Fruit fly (Drosophila melanogaster) whole organism, prepupa: ENCODE data around the gene Lcp65Ac.

Experiments
- Blimp-1 ChIP-seq: fragments of 200-800 bp; sonication (Bioruptor generic); optimal IDR thresholded peaks from 3 replicates; lab custom pipeline; 2017; ENCODE audit warnings: missing biosample characterization, missing genetic modification characterization, mild to moderate bottlenecking, moderate library complexity, missing genetic modification reagents
- CG10669 ChIP-seq: fragments of 200-800 bp; sonication (Bioruptor generic); optimal IDR thresholded peaks from 3 replicates; lab custom pipeline; 2018; ENCODE audit warnings: missing biosample characterization, mild to moderate bottlenecking, missing genetic modification characterization, moderate library complexity
- CG11294 ChIP-seq: fragments of 200-800 bp; sonication (Bioruptor generic); IDR thresholded peaks from 2 replicates; pipeline ENCODE4 v1.3.6; 2022; ENCODE audit warnings: missing biosample characterization, missing genetic modification characterization
- CG11762 ChIP-seq: fragments of 200-800 bp; sonication (Bioruptor generic); optimal IDR thresholded peaks from 3 replicates; lab custom pipeline; 2016; ENCODE audit warnings: missing biosample characterization, missing genetic modification characterization; ENCODE audit not compliant: insufficient read depth
- CG11902 ChIP-seq: fragments of 200-800 bp; sonication (Bioruptor generic); optimal IDR thresholded peaks from 3 replicates; lab custom pipeline; 2016; ENCODE audit warnings: missing biosample characterization, missing genetic modification characterization
- CG15336 ChIP-seq: fragments of 200-800 bp; sonication (Bioruptor generic); IDR thresholded peaks from 2 replicates; pipeline ENCODE4 v1.3.6; 2022; ENCODE audit warnings: missing biosample characterization, missing genetic modification characterization
- CG1621 ChIP-seq: fragments of 200-800 bp; sonication (Bioruptor generic); optimal IDR thresholded peaks from 3 replicates; lab custom pipeline; 2018; ENCODE audit warnings: missing biosample characterization, mild to moderate bottlenecking, missing genetic modification characterization
- CG3032 ChIP-seq: fragments of 200-800 bp; optimal IDR thresholded peaks from 2 replicates; lab custom pipeline; 2019; ENCODE audit warnings: missing biosample characterization, mild to moderate bottlenecking, missing genetic modification characterization, moderate library complexity
- CG31627 ChIP-seq: fragments of 200-800 bp; sonication (Bioruptor generic); optimal IDR thresholded peaks from 3 replicates; lab custom pipeline; 2016; ENCODE audit warnings: missing biosample characterization, missing genetic modification characterization
- CG32006 ChIP-seq: fragments of 200-800 bp; sonication (Bioruptor generic); optimal IDR thresholded peaks from 3 replicates; lab custom pipeline; 2017; ENCODE audit warnings: missing biosample characterization, mild to moderate bottlenecking, missing genetic modification characterization
- CG34406 ChIP-seq: fragments of 200-800 bp; sonication (Bioruptor generic); optimal IDR thresholded peaks from 3 replicates; lab custom pipeline; 2016; ENCODE audit warnings: missing biosample characterization, missing genetic modification characterization
- CG3919 ChIP-seq: fragments of 200-800 bp; sonication (Bioruptor generic); optimal IDR thresholded peaks from 3 replicates; lab custom pipeline; 2016; ENCODE audit warnings: missing biosample characterization, missing genetic modification characterization
- CG6276 ChIP-seq: fragments of 200-800 bp; sonication (Bioruptor generic); optimal IDR thresholded peaks from 2 replicates; lab custom pipeline; 2017; ENCODE audit warnings: missing biosample characterization, mild to moderate bottlenecking, missing genetic modification characterization
- CG6854 ChIP-seq: fragments of 200-800 bp; sonication (Bioruptor generic); optimal IDR thresholded peaks from 2 replicates; lab custom pipeline; 2017; ENCODE audit warnings: missing biosample characterization, mild to moderate bottlenecking, missing genetic modification characterization
- CG7368 ChIP-seq: fragments of 200-800 bp; sonication (Bioruptor generic); optimal IDR thresholded peaks from 3 replicates; lab custom pipeline; 2016; ENCODE audit warnings: missing biosample characterization, missing genetic modification characterization
- CG8119 ChIP-seq: fragments of 200-800 bp; sonication (Bioruptor generic); IDR thresholded peaks from 3 replicates; pipeline ENCODE4 v1.3.6; 2022; ENCODE audit warnings: missing biosample characterization, missing genetic modification characterization
- CG8632 ChIP-seq: fragments of 200-800 bp; sonication (Bioruptor generic); optimal IDR thresholded peaks from 3 replicates; lab custom pipeline; 2016; ENCODE audit warnings: missing biosample characterization, missing genetic modification characterization
- Eip93F ChIP-seq: fragments of 200-800 bp; sonication (Bioruptor generic); optimal IDR thresholded peaks from 2 replicates; lab custom pipeline; 2016; ENCODE audit warnings: missing biosample characterization, mild to moderate bottlenecking, missing genetic modification characterization
- Ets21C ChIP-seq: fragments of 200-800 bp; sonication (Bioruptor generic); optimal IDR thresholded peaks from 3 replicates; lab custom pipeline; 2016; ENCODE audit warnings: missing biosample characterization, missing genetic modification characterization
- Lpt ChIP-seq: fragments of 200-800 bp; sonication (Bioruptor generic); optimal IDR thresholded peaks from 3 replicates; lab custom pipeline; 2016; ENCODE audit warnings: missing biosample characterization, missing genetic modification characterization
- OdsH ChIP-seq: fragments of 200-800 bp; sonication (Bioruptor generic); optimal IDR thresholded peaks from 3 replicates; lab custom pipeline; 2016; ENCODE audit warnings: missing biosample characterization, missing genetic modification characterization
- Smox ChIP-seq: fragments of 200-800 bp; sonication (Bioruptor generic); optimal IDR thresholded peaks from 3 replicates; lab custom pipeline; 2016; ENCODE audit warnings: missing biosample characterization, missing genetic modification characterization
- Sox15 ChIP-seq: fragments of 200-800 bp; sonication (Bioruptor generic); optimal IDR thresholded peaks from 3 replicates; lab custom pipeline; 2016; ENCODE audit warnings: missing biosample characterization, missing genetic modification characterization
- achi ChIP-seq: fragments of 200-800 bp; sonication (Bioruptor generic); optimal IDR thresholded peaks from 3 replicates; lab custom pipeline; 2016; ENCODE audit warnings: missing biosample characterization, missing genetic modification characterization
- cyc ChIP-seq: fragments of 200-800 bp; sonication (Bioruptor generic); optimal IDR thresholded peaks from 3 replicates; lab custom pipeline; 2016; ENCODE audit warnings: missing biosample characterization, missing genetic modification characterization
- dac ChIP-seq: fragments of 200-800 bp; sonication (Bioruptor generic); optimal IDR thresholded peaks from 2 replicates; lab custom pipeline; 2017; ENCODE audit warnings: missing biosample characterization, mild to moderate bottlenecking, missing genetic modification characterization
- dsx ChIP-seq: fragments of 200-800 bp; optimal IDR thresholded peaks from 3 replicates; lab custom pipeline; 2019; ENCODE audit warnings: missing biosample characterization, mild to moderate bottlenecking, missing genetic modification characterization, moderate library complexity; ENCODE audit not compliant: poor library complexity, severe bottlenecking
- fd85E ChIP-seq: fragments of 200-800 bp; sonication (Bioruptor generic); optimal IDR thresholded peaks from 3 replicates; lab custom pipeline; 2016; ENCODE audit warnings: missing biosample characterization, missing genetic modification characterization
- fkh ChIP-seq: fragments of 200-800 bp; sonication (Bioruptor generic); optimal IDR thresholded peaks from 3 replicates; lab custom pipeline; 2017; ENCODE audit warnings: missing biosample characterization, mild to moderate bottlenecking, missing genetic modification characterization, moderate library complexity
- salr ChIP-seq, 2 experiments: fragments of 200-800 bp; sonication (Bioruptor generic); optimal IDR thresholded peaks; 3 replicates each; lab custom pipeline; 2016 to 2018; ENCODE audit warnings: missing biosample characterization in 2 of 2, missing genetic modification characterization in 2 of 2, mild to moderate bottlenecking in 1 of 2
- svp ChIP-seq: fragments of 200-800 bp; sonication (Bioruptor generic); peaks from one replicate; lab custom pipeline; 2016; ENCODE audit warnings: missing biosample characterization, missing genetic modification characterization
- topi ChIP-seq: fragments of 200-800 bp; sonication (Bioruptor generic); optimal IDR thresholded peaks from 3 replicates; lab custom pipeline; 2016; ENCODE audit warnings: missing biosample characterization, missing genetic modification characterization
- vri ChIP-seq: fragments of 200-800 bp; sonication (Bioruptor generic); optimal IDR thresholded peaks from 3 replicates; lab custom pipeline; 2016; ENCODE audit warnings: missing biosample characterization, mild to moderate bottlenecking, missing genetic modification characterization

Lcp65Ac gene

dm6 chr3L:6192822-6193555 lies 48.4 kb downstream of the Lcp65Ac start, which contains the start of the genes Sf3b6 and Tnpo (continued):
- TF ChIP-seq CG3919 = no peak
- no peak for TF ChIP-seq CG1621
- TF ChIP-seq cyc (GFP tag; lab: Kevin White, UChicago) = peak; percentile 79
- no peak for TF ChIP-seq fkh (GFP tag; lab: Kevin White, UChicago)
- no peak for TF ChIP-seq CG34406 (GFP tag; lab: Kevin White, UChicago)
- TF ChIP-seq dsx (GFP tag; lab: Kevin White, UChicago) = no peak
- no peak; the same call in 1 of the 3 replicates for TF ChIP-seq CG8119 (GFP tag; lab: Robert Waterston, UW)
- peak; percentile 84 for TF ChIP-seq CG3032 (tag; lab: Kevin White, UChicago)
- peak; percentile 25 for TF ChIP-seq fd85E (GFP tag; lab: Kevin White, UChicago)
- TF ChIP-seq CG11762 (GFP tag; lab: Kevin White, UChicago) = peak; percentile 29
- no peak for TF ChIP-seq achi (GFP tag; lab: Kevin White, UChicago)
- no peak for TF ChIP-seq Blimp-1 (GFP tag; lab: Kevin White, UChicago)
- peak; percentile 59 for TF ChIP-seq CG15336
- peak; percentile 71; the same call in 1 of the 2 replicates for TF ChIP-seq CG11294 (GFP tag; lab: Robert Waterston, UW)
- peak; percentile 47 for TF ChIP-seq CG7368 (GFP tag; lab: Kevin White, UChicago)
- peak; percentile 70 for TF ChIP-seq CG8632 (GFP tag; lab: Kevin White, UChicago)
- TF ChIP-seq salr (GFP tag; optimal IDR thresholded peaks at IDR 0.05; lab: Kevin White, UChicago) = no peak
- TF ChIP-seq CG31627 (GFP tag; lab: Kevin White, UChicago) = peak; percentile 90
- peak; percentile 86 for TF ChIP-seq OdsH (GFP tag; lab: Kevin White, UChicago)
- peak; percentile 23 for TF ChIP-seq Eip93F (GFP tag; lab: Kevin White, UChicago)
- peak; percentile 90 for TF ChIP-seq Sox15 (GFP tag; lab: Kevin White, UChicago)

DNA sequence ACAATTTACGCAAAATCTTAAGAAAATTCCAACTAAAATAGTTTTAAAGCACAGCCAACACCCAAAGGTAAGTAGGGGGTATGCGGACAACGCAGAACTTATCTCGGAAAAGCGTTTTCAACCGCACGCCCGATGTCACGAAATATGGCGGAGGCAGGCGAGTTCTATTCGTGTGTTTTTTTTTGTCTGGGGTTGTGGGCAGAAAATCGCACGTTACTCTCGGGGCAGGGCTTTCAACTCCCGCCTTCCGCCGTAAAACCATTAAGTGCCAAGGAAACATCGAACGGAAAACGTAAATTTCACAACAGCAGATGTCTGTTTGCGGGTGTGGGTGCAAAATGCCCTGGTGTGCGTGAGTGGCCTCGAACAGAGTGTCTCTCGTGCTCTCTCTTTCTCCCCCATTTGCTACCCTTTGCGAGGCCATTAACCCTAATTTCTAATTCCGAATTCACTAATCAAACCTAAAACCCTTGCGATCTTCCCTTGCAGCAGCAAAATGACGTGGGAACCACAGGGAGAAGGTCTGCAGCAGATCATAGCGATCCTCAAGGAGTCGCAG lies 49.0 kb downstream of the Lcp65Ac start:
- no peak for TF ChIP-seq vri (GFP tag; lab: Kevin White, UChicago)
- no peak for TF ChIP-seq salr (GFP tag; optimal IDR thresholded peaks at IDR 0.05; lab: Kevin White, UChicago)
- no peak for TF ChIP-seq Ets21C
- TF ChIP-seq CG8119 (GFP tag; lab: Robert Waterston, UW) = no peak
- no peak for TF ChIP-seq Smox (GFP tag; lab: Kevin White, UChicago)
- TF ChIP-seq CG32006 = no peak
- TF ChIP-seq CG3919 = no peak
- TF ChIP-seq topi (GFP tag; lab: Kevin White, UChicago) = no peak
- no peak for TF ChIP-seq CG6854 (GFP tag; lab: Kevin White, UChicago)
- TF ChIP-seq Eip93F (GFP tag; lab: Kevin White, UChicago) = no peak
- no peak for TF ChIP-seq CG11902 (GFP tag; lab: Kevin White, UChicago)
- no peak for TF ChIP-seq Lpt (GFP tag; lab: Kevin White, UChicago)
- TF ChIP-seq CG10669 (GFP tag; lab: Kevin White, UChicago) = no peak
- TF ChIP-seq CG6276 = no peak
- TF ChIP-seq svp (GFP tag; lab: Kevin White, UChicago) = no peak
- TF ChIP-seq dac (GFP tag; lab: Kevin White, UChicago) = no peak
